Fruit fly (Drosophila melanogaster) whole organism, embryonic: ENCODE measurements around the gene CG13862.

Experiments used
- Ada2b ChIP-seq: fragments of 200-800 bp; sonication (Bioruptor generic); IDR thresholded peaks from 2 replicates; pipeline ENCODE4 v1.3.6; 2022; ENCODE audit warnings: missing biosample characterization, missing genetic modification characterization
- B-H2 ChIP-seq: fragments of 200-800 bp; sonication (Bioruptor generic); optimal IDR thresholded peaks from 2 replicates; lab custom pipeline; 2018; ENCODE audit warnings: missing biosample characterization, mild to moderate bottlenecking, missing genetic modification characterization
- BEAF-32 ChIP-seq: fragments of 200-800 bp; sonication (Bioruptor generic); optimal IDR thresholded peaks from 3 replicates; lab custom pipeline; 2017; ENCODE audit warnings: missing biosample characterization, missing genetic modification characterization, mild to moderate bottlenecking, moderate library complexity, missing genetic modification reagents
- Bdp1 ChIP-seq: fragments of 200-800 bp; sonication (Bioruptor generic); optimal IDR thresholded peaks from 3 replicates; lab custom pipeline; 2016; ENCODE audit warnings: missing biosample characterization, missing genetic modification characterization
- CG10209 ChIP-seq: fragments of 200-800 bp; sonication (Bioruptor generic); optimal IDR thresholded peaks from 3 replicates; lab custom pipeline; 2017; ENCODE audit warnings: missing biosample characterization, mild to moderate bottlenecking, missing genetic modification characterization, missing genetic modification reagents
- CG11093 ChIP-seq: fragments of 200-800 bp; sonication (Bioruptor generic); IDR thresholded peaks from 3 replicates; pipeline ENCODE4 v1.3.6; 2022; ENCODE audit warnings: missing biosample characterization, missing genetic modification characterization
- CG12104 ChIP-seq: fragments of 200-800 bp; sonication (Bioruptor generic); optimal IDR thresholded peaks from 3 replicates; lab custom pipeline; 2016; ENCODE audit warnings: missing biosample characterization, missing genetic modification characterization
- CG1603 ChIP-seq: fragments of 200-800 bp; sonication (Bioruptor generic); optimal IDR thresholded peaks from 2 replicates; lab custom pipeline; 2019; ENCODE audit warnings: missing biosample characterization, mild to moderate bottlenecking, missing genetic modification characterization, moderate library complexity
- CG16779 ChIP-seq: fragments of 200-800 bp; sonication (Bioruptor generic); IDR thresholded peaks from 2 replicates; pipeline ENCODE4 v1.3.6; 2022; ENCODE audit warnings: missing biosample characterization, missing genetic modification characterization
- CG1832 ChIP-seq: fragments of 200-800 bp; sonication (Bioruptor generic); optimal IDR thresholded peaks from 2 replicates; lab custom pipeline; 2017; ENCODE audit warnings: missing biosample characterization, mild to moderate bottlenecking, missing genetic modification characterization, inconsistent platforms
- CG2712 ChIP-seq: fragments of 200-800 bp; optimal IDR thresholded peaks from 3 replicates; lab custom pipeline; 2019; ENCODE audit warnings: missing biosample characterization, mild to moderate bottlenecking, missing genetic modification characterization, moderate library complexity
- CG31388 ChIP-seq: fragments of 200-800 bp; sonication (Bioruptor generic); optimal IDR thresholded peaks from 2 replicates; lab custom pipeline; 2016; ENCODE audit warnings: missing biosample characterization, missing genetic modification characterization
- CG32767 ChIP-seq: fragments of 200-800 bp; sonication (Bioruptor generic); IDR thresholded peaks from 2 replicates; pipeline ENCODE4 v1.3.6; 2022; ENCODE audit warnings: missing biosample characterization, missing genetic modification characterization
- CG42726 ChIP-seq: fragments of 200-800 bp; sonication (Bioruptor generic); IDR thresholded peaks from 2 replicates; pipeline ENCODE4 v1.3.6; 2022; ENCODE audit warnings: missing biosample characterization, missing genetic modification characterization; ENCODE audit not compliant: partially characterized antibody
- CG4360 ChIP-seq: fragments of 200-800 bp; sonication (Bioruptor generic); IDR thresholded peaks from 2 replicates; pipeline ENCODE4 v1.3.6; 2022; ENCODE audit warnings: missing biosample characterization, missing genetic modification characterization
- CG6175 ChIP-seq: fragments of 200-800 bp; sonication (Bioruptor generic); IDR thresholded peaks from 3 replicates; pipeline ENCODE4 v1.3.6; 2022; ENCODE audit warnings: missing biosample characterization, missing genetic modification characterization
- CG7928 ChIP-seq: fragments of 200-800 bp; sonication (Bioruptor generic); optimal IDR thresholded peaks from 2 replicates; lab custom pipeline; 2017; ENCODE audit warnings: missing biosample characterization, mild to moderate bottlenecking, missing genetic modification characterization
- CG8359 ChIP-seq: fragments of 200-800 bp; sonication (Bioruptor generic); optimal IDR thresholded peaks from 2 replicates; lab custom pipeline; 2017; ENCODE audit warnings: missing biosample characterization, mild to moderate bottlenecking, missing genetic modification characterization, borderline replicate concordance
- CG9437 ChIP-seq: fragments of 200-800 bp; sonication (Bioruptor generic); optimal IDR thresholded peaks from 2 replicates; lab custom pipeline; 2018; ENCODE audit warnings: missing biosample characterization, mild to moderate bottlenecking, missing genetic modification characterization
- CG9797 ChIP-seq: fragments of 200-800 bp; sonication (Bioruptor generic); optimal IDR thresholded peaks from 3 replicates; lab custom pipeline; 2018; ENCODE audit warnings: missing biosample characterization, mild to moderate bottlenecking, missing genetic modification characterization
- CG9932 ChIP-seq: fragments of 200-800 bp; sonication (Bioruptor generic); IDR thresholded peaks from 2 replicates; pipeline ENCODE4 v1.3.6; 2022; ENCODE audit warnings: missing biosample characterization, missing genetic modification characterization
- CoRest ChIP-seq: fragments of 200-800 bp; sonication (Bioruptor generic); optimal IDR thresholded peaks from 3 replicates; lab custom pipeline; 2018; ENCODE audit warnings: missing biosample characterization, mild to moderate bottlenecking, missing genetic modification characterization, moderate library complexity
- Doc3 ChIP-seq: fragments of 200-800 bp; sonication (Bioruptor generic); IDR thresholded peaks from 3 replicates; pipeline ENCODE4 v1.3.6; 2022; ENCODE audit warnings: missing biosample characterization, missing genetic modification characterization; ENCODE audit not compliant: partially characterized antibody
- ERR ChIP-seq: fragments of 200-800 bp; sonication (Bioruptor generic); optimal IDR thresholded peaks from 2 replicates; lab custom pipeline; 2016; ENCODE audit warnings: missing biosample characterization, missing genetic modification characterization
- Meics ChIP-seq: fragments of 200-800 bp; sonication (Bioruptor generic); optimal IDR thresholded peaks from 2 replicates; lab custom pipeline; 2017; ENCODE audit warnings: missing biosample characterization, mild to moderate bottlenecking, missing genetic modification characterization
- NFAT ChIP-seq: fragments of 200-800 bp; sonication (Bioruptor generic); IDR thresholded peaks from 2 replicates; pipeline ENCODE4 v1.3.6; 2022; ENCODE audit warnings: missing biosample characterization, missing genetic modification characterization
- Nf-YA ChIP-seq: fragments of 200-800 bp; sonication (Bioruptor generic); IDR thresholded peaks from 2 replicates; pipeline ENCODE4 v1.3.6; 2022; ENCODE audit warnings: missing biosample characterization, missing genetic modification characterization
- NfI ChIP-seq: fragments of 200-800 bp; sonication (Bioruptor generic); optimal IDR thresholded peaks from 3 replicates; lab custom pipeline; 2018; ENCODE audit warnings: missing biosample characterization, mild to moderate bottlenecking, missing genetic modification characterization, moderate library complexity
- Ssrp ChIP-seq: fragments of 200-800 bp; sonication (Bioruptor generic); optimal IDR thresholded peaks from 2 replicates; lab custom pipeline; 2018; ENCODE audit warnings: missing biosample characterization, mild to moderate bottlenecking, missing genetic modification characterization, moderate library complexity
- Stat92E ChIP-seq, 3 experiments: fragments of >200 bp in 2 of 3; fragments of 200-800 bp in 1 of 3; sonication (Bioruptor generic) in 1 of 3; optimal IDR thresholded peaks; 2 replicates each; lab custom pipeline; 2017 to 2019; ENCODE audit warnings: missing biosample characterization in 3 of 3, missing genetic modification characterization in 3 of 3, mild to moderate bottlenecking in 1 of 3, moderate library complexity in 1 of 3
- Usf ChIP-seq: fragments of 200-800 bp; sonication (Bioruptor generic); optimal IDR thresholded peaks from 2 replicates; lab custom pipeline; 2017; ENCODE audit warnings: missing genotype, missing biosample characterization, missing genetic modification characterization
- bbx ChIP-seq: fragments of 200-800 bp; sonication (Bioruptor generic); IDR thresholded peaks from 2 replicates; pipeline ENCODE4 v1.3.6; 2022; ENCODE audit warnings: missing biosample characterization, missing genetic modification characterization; ENCODE audit not compliant: partially characterized antibody
- ci ChIP-seq: fragments of 200-800 bp; sonication (Bioruptor generic); IDR thresholded peaks from 3 replicates; pipeline ENCODE4 v1.3.6; 2022; ENCODE audit warnings: missing biosample characterization, missing genetic modification characterization
- crp ChIP-seq, 2 experiments: fragments of 200-800 bp; sonication (Bioruptor generic); optimal IDR thresholded peaks; 2 replicates in 1 of 2; 3 replicates in 1 of 2; lab custom pipeline; 2017; ENCODE audit warnings: missing biosample characterization in 2 of 2, missing genetic modification characterization in 2 of 2, mild to moderate bottlenecking in 1 of 2, moderate library complexity in 1 of 2
- fd102C ChIP-seq: fragments of 200-800 bp; sonication (Bioruptor generic); optimal IDR thresholded peaks from 2 replicates; lab custom pipeline; 2018; ENCODE audit warnings: missing biosample characterization, mild to moderate bottlenecking, missing genetic modification characterization, moderate library complexity
- fd3F ChIP-seq: fragments of 200-800 bp; sonication (Bioruptor generic); optimal IDR thresholded peaks from 2 replicates; lab custom pipeline; 2018; ENCODE audit warnings: missing biosample characterization, mild to moderate bottlenecking, missing genetic modification characterization, moderate library complexity
- fru ChIP-seq: fragments of >200 bp; optimal IDR thresholded peaks from 2 replicates; lab custom pipeline; 2017
- fu2 ChIP-seq: fragments of 200-800 bp; sonication (Bioruptor generic); optimal IDR thresholded peaks from 2 replicates; lab custom pipeline; 2016; ENCODE audit warnings: missing biosample characterization, missing genetic modification characterization
- gfzf ChIP-seq: fragments of 200-800 bp; sonication (Bioruptor generic); optimal IDR thresholded peaks from 2 replicates; lab custom pipeline; 2016; ENCODE audit warnings: missing biosample characterization, mild to moderate bottlenecking, missing genetic modification characterization, moderate library complexity
- gt ChIP-seq: fragments of 200-800 bp; sonication (Bioruptor generic); IDR thresholded peaks from 2 replicates; pipeline ENCODE4 v1.3.6; 2022; ENCODE audit warnings: missing biosample characterization, missing genetic modification characterization
- ken ChIP-seq: fragments of 200-800 bp; sonication (Bioruptor generic); IDR thresholded peaks from 3 replicates; pipeline ENCODE4 v1.3.6; 2022; ENCODE audit warnings: missing biosample characterization, missing genetic modification characterization
- luna ChIP-seq: fragments of 200-800 bp; sonication (Bioruptor generic); optimal IDR thresholded peaks from 2 replicates; lab custom pipeline; 2016; ENCODE audit warnings: missing biosample characterization, missing genetic modification characterization
- pum ChIP-seq: fragments of 200-800 bp; sonication (Bioruptor generic); optimal IDR thresholded peaks from 2 replicates; lab custom pipeline; 2016; ENCODE audit warnings: missing biosample characterization, missing genetic modification characterization
- schlank ChIP-seq: fragments of 200-800 bp; sonication (Bioruptor generic); optimal IDR thresholded peaks from 2 replicates; lab custom pipeline; 2018; ENCODE audit warnings: missing biosample characterization, mild to moderate bottlenecking, missing genetic modification characterization
- scrt ChIP-seq: fragments of 200-800 bp; sonication (Bioruptor generic); optimal IDR thresholded peaks from 2 replicates; lab custom pipeline; 2018; ENCODE audit warnings: missing biosample characterization, mild to moderate bottlenecking, missing genetic modification characterization, moderate library complexity
- stwl ChIP-seq: fragments of 200-800 bp; sonication (Bioruptor generic); optimal IDR thresholded peaks from 3 replicates; lab custom pipeline; 2018; ENCODE audit warnings: missing biosample characterization, mild to moderate bottlenecking, missing genetic modification characterization, moderate library complexity
- twi ChIP-seq: fragments of 200-800 bp; optimal IDR thresholded peaks from 2 replicates; lab custom pipeline; 2019; ENCODE audit warnings: missing biosample characterization, mild to moderate bottlenecking, missing genetic modification characterization, moderate library complexity
- unc-4 ChIP-seq: fragments of 200-800 bp; sonication (Bioruptor generic); IDR thresholded peaks from 2 replicates; pipeline ENCODE4 v1.3.6; 2022; ENCODE audit warnings: missing biosample characterization, missing genetic modification characterization; ENCODE audit not compliant: partially characterized antibody

CG13862 gene

DNA sequence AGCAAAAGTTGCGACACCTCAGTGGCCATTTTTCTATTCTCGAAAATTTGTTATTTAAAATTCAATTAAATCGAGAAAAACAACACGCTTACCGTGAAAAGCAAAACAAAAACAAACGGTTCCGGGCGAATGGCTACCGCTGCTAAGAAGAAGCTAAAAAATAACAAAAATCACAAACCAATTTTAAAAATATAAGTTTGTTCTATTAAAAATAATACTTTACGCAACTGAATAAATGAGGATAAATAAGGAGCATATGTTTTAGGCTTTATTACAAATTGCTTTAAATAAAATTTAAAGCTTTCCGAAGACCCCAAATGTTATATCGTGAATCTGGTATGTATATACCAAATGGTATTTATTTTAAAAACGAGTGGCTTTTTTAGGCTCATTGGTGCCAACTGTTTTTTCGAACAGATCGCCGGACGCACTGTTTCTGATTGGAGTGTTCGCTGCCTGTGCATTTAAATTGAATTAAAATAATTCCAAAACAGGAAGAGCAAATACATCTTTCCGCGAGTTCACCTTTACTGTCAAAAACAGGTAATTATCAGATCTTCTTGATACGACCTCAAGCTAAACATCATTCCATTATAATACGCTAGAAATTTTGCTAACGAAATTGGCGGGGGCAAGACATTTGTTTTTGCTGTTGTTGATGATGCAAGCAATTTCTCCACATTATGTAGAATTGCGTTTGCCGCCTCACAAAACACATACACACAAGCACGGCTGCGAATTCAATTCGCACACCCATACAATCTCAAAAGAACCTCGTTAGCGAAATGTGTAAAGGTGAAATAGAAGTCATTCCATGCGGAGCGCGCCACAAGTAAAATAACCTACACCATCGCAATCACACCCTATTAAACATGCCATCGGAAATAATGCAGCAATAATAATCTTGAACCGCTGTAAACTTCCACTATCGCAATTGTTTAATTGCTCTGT is 35.6 kb downstream of the CG13862 start, which contains the start of the genes Polr3F and PyK (continued):
- no peak for TF ChIP-seq fd102C (GFP tag; lab: Kevin White, UChicago)
- no peak for TF ChIP-seq pum (GFP tag; lab: Kevin White, UChicago)
- TF ChIP-seq Meics (GFP tag; lab: Kevin White, UChicago), result peak; percentile 44
- TF ChIP-seq BEAF-32 (GFP tag; lab: Kevin White, UChicago), result peak; percentile 50
- TF ChIP-seq Bdp1 (GFP tag; lab: Kevin White, UChicago), result no peak
- TF ChIP-seq Doc3 (GFP tag; lab: Robert Waterston, UW), result no peak
- TF ChIP-seq CG11093 (GFP tag; lab: Robert Waterston, UW), result no peak
- no peak for TF ChIP-seq NfI
- peak; percentile 55 for TF ChIP-seq stwl (tag; lab: Kevin White, UChicago)
- TF ChIP-seq CG4360 (GFP tag; lab: Robert Waterston, UW), result no peak
- TF ChIP-seq unc-4, result 0 out of 2 replicates have a peak, but pooled peaks have one; percentile 15
- TF ChIP-seq ci, result peak; percentile 33; the same call in 1 of the 3 replicates
- no peak for TF ChIP-seq CG6175
- TF ChIP-seq bbx (GFP tag; lab: Robert Waterston, UW), result no peak
- peak; percentile 79 for TF ChIP-seq gfzf (GFP tag; lab: Kevin White, UChicago)
- no peak for TF ChIP-seq fru (lab: Kevin White, UChicago)
- no peak for TF ChIP-seq CG31388
- no peak for TF ChIP-seq CG7928 (GFP tag; lab: Kevin White, UChicago)
- no peak for TF ChIP-seq CG9437 (GFP tag; lab: Kevin White, UChicago)
- no peak for TF ChIP-seq Nf-YA
- peak; percentile 29 for TF ChIP-seq CG12104 (GFP tag; lab: Kevin White, UChicago)
- TF ChIP-seq NFAT (GFP tag; lab: Robert Waterston, UW), result no peak
- TF ChIP-seq fu2 (GFP tag; lab: Kevin White, UChicago), result no peak
- TF ChIP-seq luna, result no peak
- TF ChIP-seq schlank, result no peak
- no peak for TF ChIP-seq scrt (GFP tag; lab: Kevin White, UChicago)
- peak; percentile 56 for TF ChIP-seq CG2712
- no peak for TF ChIP-seq ken (GFP tag; lab: Robert Waterston, UW)
- no peak for TF ChIP-seq CG16779 (GFP tag; lab: Robert Waterston, UW)
- TF ChIP-seq ERR (GFP tag; lab: Kevin White, UChicago), result peak; percentile 93
- TF ChIP-seq CG1832 (GFP tag; lab: Kevin White, UChicago), result no peak
- TF ChIP-seq CG10209, result no peak
- no peak; the same call in 1 of the 2 replicates for TF ChIP-seq Ada2b (GFP tag; lab: Robert Waterston, UW)
- no peak for TF ChIP-seq CG1603 (tag; lab: Kevin White, UChicago)
- TF ChIP-seq twi, result peak; percentile 9
- TF ChIP-seq CG8359 (GFP tag; lab: Kevin White, UChicago), result no peak
- no peak for TF ChIP-seq CG32767 (GFP tag; lab: Robert Waterston, UW)
- no peak for TF ChIP-seq B-H2
- no peak for TF ChIP-seq CG42726 (GFP tag; lab: Robert Waterston, UW)
- TF ChIP-seq CG9797 (GFP tag; lab: Kevin White, UChicago), result peak; percentile 40
- peak; percentile 47; the same call in 1 of the 2 replicates for TF ChIP-seq CG9932 (GFP tag; lab: Robert Waterston, UW)
- TF ChIP-seq fd3F, result no peak
- peak in 1 of 3 experiments; percentile 51 for TF ChIP-seq Stat92E (GFP tag; optimal IDR thresholded peaks at IDR 0.05; lab: Kevin White, UChicago)
- TF ChIP-seq Ssrp (tag; lab: Kevin White, UChicago), result no peak
- TF ChIP-seq crp (GFP tag; optimal IDR thresholded peaks at IDR 0.05; lab: Kevin White, UChicago), result peak in 1 of 2 experiments; percentile 65
- peak; percentile 52 for TF ChIP-seq CoRest (tag; lab: Kevin White, UChicago)
- TF ChIP-seq gt (GFP tag; lab: Robert Waterston, UW), result no peak
- no peak for TF ChIP-seq Usf
